Fruit fly (Drosophila melanogaster): ENCODE data around the gene CG33688.

CG33688 gene

DNA sequence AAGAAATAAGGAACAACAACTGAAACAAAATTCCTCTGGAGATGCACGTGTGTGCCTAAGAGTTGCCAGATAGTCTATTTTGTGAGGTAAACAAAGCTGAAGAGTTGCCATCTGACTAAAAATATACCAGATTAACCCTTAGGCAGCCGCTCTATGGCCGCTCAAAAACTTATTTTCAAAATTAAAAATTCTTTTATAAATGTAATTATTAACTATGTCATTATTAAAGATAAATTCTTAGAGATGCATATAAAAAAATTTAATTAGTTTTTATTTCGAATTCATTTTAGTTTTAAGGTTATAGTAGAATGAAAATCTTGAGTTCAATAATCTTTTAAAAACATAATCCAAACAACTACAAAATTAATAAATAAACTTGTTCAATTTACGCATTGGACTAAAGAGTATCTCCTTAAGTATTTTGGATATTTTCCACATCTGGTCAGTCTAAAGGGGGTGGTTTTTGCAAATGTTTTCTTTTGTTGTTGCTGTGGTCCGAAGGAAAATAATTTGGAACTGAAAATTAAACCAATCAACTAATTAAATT lies 29.7 kb downstream of the CG33688 start, which contains the start of gene Tmx3 (continued):
- TF ChIP-seq kni (GFP tag; optimal IDR thresholded peaks at IDR 0.05) (no peak), Gug (GFP tag; IDR thresholded peaks at IDR 0.05) (peak; percentile 93), Rfx (GFP tag; IDR thresholded peaks at IDR 0.05) (peak; percentile 95), Med (GFP tag) (peak; percentile 94), CG13287 (GFP tag; IDR thresholded peaks at IDR 0.05; ENCODE audit: partially characterized antibody) (peak; percentile 17; the same call in 1 of the 2 replicates), CG11398 (GFP tag; optimal IDR thresholded peaks at IDR 0.05) (no peak), insv (GFP tag; optimal IDR thresholded peaks at IDR 0.05) (peak in 1 of 2 experiments; percentile 58), CG7745 (tag; optimal IDR thresholded peaks at IDR 0.05) (no peak), HmgZ (tag; optimal IDR thresholded peaks at IDR 0.05) (peak; percentile 78), pan (optimal IDR thresholded peaks at IDR 0.05) (no peak), pan (GFP tag; optimal IDR thresholded peaks at IDR 0.05 in 1 of 2, IDR thresholded peaks at IDR 0.05 in 1 of 2) (peak in 1 of 2 experiments; percentile 95), CG8089 (GFP tag; optimal IDR thresholded peaks at IDR 0.05) (peak; percentile 35), zf30C (GFP tag; optimal IDR thresholded peaks at IDR 0.05) (no peak), CG17361 (GFP tag; IDR thresholded peaks at IDR 0.05) (peak; percentile 76), CG33213 (GFP tag; optimal IDR thresholded peaks at IDR 0.05) (peak; percentile 41), Hsf (GFP tag; optimal IDR thresholded peaks at IDR 0.05) (peak; percentile 70), trem (tag; optimal IDR thresholded peaks at IDR 0.05) (peak; percentile 83), CG4730 (GFP tag; IDR thresholded peaks at IDR 0.05) (peak; percentile 88), Hr78 (GFP tag; optimal IDR thresholded peaks at IDR 0.05) (no peak), CG17186 (GFP tag; optimal IDR thresholded peaks at IDR 0.05) (peak; percentile 11), dmrt11E (tag; optimal IDR thresholded peaks at IDR 0.05) (peak; percentile 89), CG11723 (GFP tag; optimal IDR thresholded peaks at IDR 0.05) (no peak), ac (GFP tag; optimal IDR thresholded peaks at IDR 0.05) (no peak), exex (tag; optimal IDR thresholded peaks at IDR 0.05) (no peak), Lpt (GFP tag; optimal IDR thresholded peaks at IDR 0.05) (no peak), B-H2 (GFP tag; optimal IDR thresholded peaks at IDR 0.05) (no peak), chif (GFP tag; optimal IDR thresholded peaks at IDR 0.05) (peak; percentile 42 to 45), sisA (GFP tag; IDR thresholded peaks at IDR 0.05) (peak; percentile 90), h (optimal IDR thresholded peaks at IDR 0.05) (no peak), sim (GFP tag; IDR thresholded peaks at IDR 0.05) (0 out of 2 replicates have a peak, but pooled peaks have one; percentile 50), C15 (GFP tag; IDR thresholded peaks at IDR 0.05) (peak; percentile 76; the same call in 2 of the 3 replicates), CG13775 (GFP tag; optimal IDR thresholded peaks at IDR 0.05) (peak; percentile 87), CG2202 (tag; optimal IDR thresholded peaks at IDR 0.05) (peak; percentile 61), psq (GFP tag; optimal IDR thresholded peaks at IDR 0.05) (peak; percentile 58), CG9817 (tag; optimal IDR thresholded peaks at IDR 0.05) (peak; percentile 90), CG17612 (GFP tag; IDR thresholded peaks at IDR 0.05) (no peak; the same call in 1 of the 2 replicates), CG17568 (GFP tag; optimal IDR thresholded peaks at IDR 0.05) (no peak), pros (GFP tag; optimal IDR thresholded peaks at IDR 0.05) (no peak), Adf1 (GFP tag; IDR thresholded peaks at IDR 0.05) (peak; percentile 62), CG10462 (GFP tag; optimal IDR thresholded peaks at IDR 0.05) (peak; percentile 65), CG12744 (GFP tag; optimal IDR thresholded peaks at IDR 0.05) (peak; percentile 27), CG6854 (GFP tag; optimal IDR thresholded peaks at IDR 0.05) (peak; percentile 11), CHES-1-like (GFP tag; optimal IDR thresholded peaks at IDR 0.05) (peak; percentile 55), Deaf1 (tag; optimal IDR thresholded peaks at IDR 0.05) (no peak), CG9797 (GFP tag; optimal IDR thresholded peaks at IDR 0.05) (peak; percentile 38), dimm (GFP tag; IDR thresholded peaks at IDR 0.05) (peak; percentile 84), Fer3 (tag; optimal IDR thresholded peaks at IDR 0.05) (peak; percentile 83), Atf-2 (GFP tag; optimal IDR thresholded peaks at IDR 0.05) (peak; percentile 47), Hey (tag; optimal IDR thresholded peaks at IDR 0.05) (no peak), CG6813 (GFP tag; optimal IDR thresholded peaks at IDR 0.05) (peak; percentile 46), dati (GFP tag; IDR thresholded peaks at IDR 0.05) (peak; percentile 72)

All from whole organism, embryonic.